Worm (Caenorhabditis elegans) whole organism, L4 larva: ENCODE results near the gene wht-7.

Source experiments
- D1046.2 ChIP-seq: fragments of 200-800 bp; sonication (Bioruptor generic); IDR thresholded peaks from 2 replicates; pipeline ENCODE4 v1.3.6; 2022; ENCODE audit warnings: missing genetic modification characterization, missing compliant biosample characterization
- F10B5.3 ChIP-seq: sonication (generic microtip); optimal IDR thresholded peaks from 2 replicates; lab custom pipeline; 2016; ENCODE audit warnings: mild to moderate bottlenecking, missing genetic modification characterization, missing compliant biosample characterization
- F37D6.2 ChIP-seq: sonication (generic microtip); optimal IDR thresholded peaks from 2 replicates; lab custom pipeline; 2016; ENCODE audit warnings: mild to moderate bottlenecking, missing genetic modification characterization, missing compliant biosample characterization
- R02D3.7 ChIP-seq: fragments of 150-350 bp; sonication (generic microtip); optimal IDR thresholded peaks from 3 replicates; lab custom pipeline; 2014; ENCODE audit warnings: missing biosample characterization, missing genetic modification characterization
- T26A8.4 ChIP-seq: fragments of 200-800 bp; sonication (Bioruptor generic); IDR thresholded peaks from 2 replicates; pipeline ENCODE4 v1.3.6; 2022; ENCODE audit warnings: missing genetic modification characterization, missing compliant biosample characterization
- Y105C5A.15 ChIP-seq: fragments of 200-800 bp; sonication (Bioruptor generic); IDR thresholded peaks from 2 replicates; pipeline ENCODE4 v1.3.6; 2022; ENCODE audit warnings: missing genetic modification characterization, missing compliant biosample characterization
- ZK546.5 ChIP-seq, 2 experiments: sonication (generic microtip); optimal IDR thresholded peaks; 2 replicates each; lab custom pipeline; 2017; ENCODE audit warnings: missing biosample characterization in 2 of 2, missing genetic modification characterization in 2 of 2
- aha-1 ChIP-seq: fragments of 150-350 bp; peaks from one replicate; lab custom pipeline; 2014; ENCODE audit warnings: missing biosample characterization, missing genetic modification characterization
- aly-2 ChIP-seq: sonication (generic microtip); optimal IDR thresholded peaks from 2 replicates; lab custom pipeline; 2018; ENCODE audit warnings: missing biosample characterization, missing genetic modification characterization
- ama-1 ChIP-seq: fragments of 150-350 bp; optimal IDR thresholded peaks from 2 replicates; lab custom pipeline; 2014; ENCODE audit warnings: inconsistent platforms, mixed read lengths
- arid-1 ChIP-seq: fragments of 200-800 bp; sonication (Bioruptor generic); conservative IDR thresholded peaks from 2 replicates; pipeline ENCODE4 v1.3.6; 2022; ENCODE audit warnings: missing genetic modification reagents, missing genetic modification characterization, missing compliant biosample characterization
- ceh-20 ChIP-seq: fragments of 200-800 bp; sonication (Bioruptor generic); IDR thresholded peaks from 2 replicates; pipeline ENCODE4 v1.3.6; 2022; ENCODE audit warnings: missing genetic modification reagents, missing genetic modification characterization, missing compliant biosample characterization
- ceh-62 ChIP-seq: sonication (generic microtip); optimal IDR thresholded peaks from 2 replicates; lab custom pipeline; 2017; ENCODE audit warnings: missing biosample characterization, missing genetic modification characterization
- ces-1 ChIP-seq: fragments of 150-350 bp; sonication (generic microtip); optimal IDR thresholded peaks from 4 replicates; lab custom pipeline; 2014; ENCODE audit warnings: missing biosample characterization, missing genetic modification reagents, missing genetic modification characterization
- ctbp-1 ChIP-seq: fragments of 200-800 bp; sonication (Bioruptor generic); IDR thresholded peaks from 2 replicates; pipeline ENCODE4 v1.3.6; 2022; ENCODE audit warnings: missing genetic modification reagents, missing genetic modification characterization, missing compliant biosample characterization
- daf-12 ChIP-seq: fragments of 150-350 bp; optimal IDR thresholded peaks from 2 replicates; lab custom pipeline; 2014; ENCODE audit warnings: missing biosample characterization, missing genetic modification reagents, missing genetic modification characterization
- daf-16 ChIP-seq, 3 experiments: sonication (generic microtip); optimal IDR thresholded peaks; 2 replicates each; lab custom pipeline; 2016 to 2017; ENCODE audit warnings: missing genetic modification characterization in 3 of 3, missing genetic modification reagents in 3 of 3, mild to moderate bottlenecking in 2 of 3, missing compliant biosample characterization in 2 of 3, missing biosample characterization in 1 of 3, moderate library complexity in 1 of 3
- dmd-8 ChIP-seq: fragments of 200-800 bp; sonication (Bioruptor generic); IDR thresholded peaks from 2 replicates; pipeline ENCODE4 v1.3.6; 2022; ENCODE audit warnings: missing genetic modification characterization, missing compliant biosample characterization
- dmd-9 ChIP-seq: fragments of 200-800 bp; sonication (Bioruptor generic); IDR thresholded peaks from 2 replicates; pipeline ENCODE4 v1.3.6; 2022; ENCODE audit warnings: missing genetic modification reagents, missing genetic modification characterization, missing compliant biosample characterization
- duxl-1 ChIP-seq: sonication (generic microtip); optimal IDR thresholded peaks from 2 replicates; lab custom pipeline; 2016; ENCODE audit warnings: mild to moderate bottlenecking, missing genetic modification characterization, moderate library complexity, missing compliant biosample characterization; ENCODE audit not compliant: poor library complexity
- egl-43 ChIP-seq: fragments of 200-800 bp; sonication (Bioruptor generic); IDR thresholded peaks from 2 replicates; pipeline ENCODE4 v1.3.6; 2022; ENCODE audit warnings: missing genetic modification reagents, missing genetic modification characterization, missing compliant biosample characterization
- hif-1 ChIP-seq, 2 experiments: sonication (generic microtip); optimal IDR thresholded peaks; 2 replicates each; lab custom pipeline; 2016 to 2017; ENCODE audit warnings: missing compliant biosample characterization in 2 of 2, missing genetic modification characterization in 2 of 2, missing genetic modification reagents in 2 of 2, missing genotype in 2 of 2, mild to moderate bottlenecking in 1 of 2
- hmg-1.1 ChIP-seq: fragments of 200-800 bp; sonication (Bioruptor generic); IDR thresholded peaks from 2 replicates; pipeline ENCODE4 v1.3.6; 2022; ENCODE audit warnings: missing genetic modification reagents, missing genetic modification characterization, missing compliant biosample characterization
- jun-1 ChIP-seq: fragments of 150-350 bp; optimal IDR thresholded peaks from 2 replicates; lab custom pipeline; 2014; ENCODE audit warnings: missing biosample characterization, missing genetic modification reagents, missing genetic modification characterization
- lin-13 ChIP-seq: fragments of 150-350 bp; optimal IDR thresholded peaks from 2 replicates; lab custom pipeline; 2014; ENCODE audit warnings: missing biosample characterization, missing genetic modification reagents, missing genetic modification characterization
- lin-15B ChIP-seq: fragments of 150-350 bp; sonication (generic microtip); optimal IDR thresholded peaks from 3 replicates; lab custom pipeline; 2014; ENCODE audit warnings: missing biosample characterization, missing genetic modification characterization
- lin-38 ChIP-seq: fragments of 200-800 bp; sonication (Bioruptor generic); IDR thresholded peaks from 2 replicates; pipeline ENCODE4 v1.3.6; 2022; ENCODE audit warnings: missing genetic modification reagents, missing genetic modification characterization, missing compliant biosample characterization
- lin-39 ChIP-seq: fragments of 150-350 bp; optimal IDR thresholded peaks from 2 replicates; lab custom pipeline; 2014; ENCODE audit warnings: missing biosample characterization, missing genetic modification reagents, missing genetic modification characterization
- madf-5 ChIP-seq, 2 experiments: fragments of 200-800 bp; sonication (Bioruptor generic); IDR thresholded peaks; 2 replicates each; pipeline ENCODE4 v1.3.6; 2022; ENCODE audit warnings: missing compliant biosample characterization in 2 of 2, missing genetic modification characterization in 2 of 2
- madf-9 ChIP-seq: fragments of 200-800 bp; sonication (Bioruptor generic); conservative IDR thresholded peaks from 2 replicates; pipeline ENCODE4 v1.3.6; 2022; ENCODE audit warnings: missing genetic modification reagents, missing genetic modification characterization, missing compliant biosample characterization
- mdt-29 ChIP-seq: fragments of 200-800 bp; sonication (Bioruptor generic); IDR thresholded peaks from 2 replicates; pipeline ENCODE4 v1.3.6; 2022; ENCODE audit warnings: missing genetic modification reagents, missing genetic modification characterization, missing compliant biosample characterization
- mxl-2 ChIP-seq: fragments of 200-800 bp; sonication (Bioruptor generic); conservative IDR thresholded peaks from 2 replicates; pipeline ENCODE4 v1.3.6; 2022; ENCODE audit warnings: missing genetic modification reagents, missing genetic modification characterization, missing compliant biosample characterization
- mxl-3 ChIP-seq: fragments of 200-800 bp; sonication (Bioruptor generic); optimal IDR thresholded peaks from 2 replicates; lab custom pipeline; 2018; ENCODE audit warnings: mild to moderate bottlenecking, missing genetic modification characterization, missing compliant biosample characterization
- nhr-10 ChIP-seq: fragments of 150-350 bp; optimal IDR thresholded peaks from 2 replicates; lab custom pipeline; 2014; ENCODE audit warnings: missing biosample characterization, missing genetic modification characterization
- nhr-102 ChIP-seq: sonication (generic microtip); optimal IDR thresholded peaks from 2 replicates; lab custom pipeline; 2016; ENCODE audit warnings: mild to moderate bottlenecking, missing genetic modification characterization, moderate library complexity, missing compliant biosample characterization
- nhr-237 ChIP-seq: sonication (generic microtip); optimal IDR thresholded peaks from 2 replicates; lab custom pipeline; 2017; ENCODE audit warnings: missing biosample characterization, missing genetic modification characterization
- nhr-25 ChIP-seq: sonication (generic microtip); optimal IDR thresholded peaks from 2 replicates; lab custom pipeline; 2017; ENCODE audit warnings: missing genetic modification characterization, mild to moderate bottlenecking, missing compliant biosample characterization, antibody characterized with exemption, moderate library complexity, borderline replicate concordance; ENCODE audit not compliant: insufficient read depth
- nhr-76 ChIP-seq: fragments of 150-350 bp; optimal IDR thresholded peaks from 2 replicates; lab custom pipeline; 2014; ENCODE audit warnings: missing biosample characterization, missing genetic modification characterization
- nhr-77 ChIP-seq: fragments of 150-350 bp; optimal IDR thresholded peaks from 2 replicates; lab custom pipeline; 2014; ENCODE audit warnings: missing biosample characterization, missing genetic modification characterization
- pha-4 ChIP-seq, 2 experiments: fragments of 150-350 bp in 1 of 2; fragments of 200-800 bp in 1 of 2; sonication (Bioruptor generic) in 1 of 2; IDR thresholded peaks in 1 of 2; optimal IDR thresholded peaks in 1 of 2; 2 replicates each; pipeline versions ENCODE4 v1.3.6 to Lab custom; 2014 to 2022; ENCODE audit warnings: missing genetic modification characterization in 2 of 2, missing genetic modification reagents in 2 of 2, missing biosample characterization in 1 of 2, missing compliant biosample characterization in 1 of 2
- pqm-1 ChIP-seq: sonication (generic microtip); optimal IDR thresholded peaks from 2 replicates; lab custom pipeline; 2017; ENCODE audit warnings: missing biosample characterization, missing genetic modification characterization
- sdz-12 ChIP-seq: fragments of 200-800 bp; sonication (Bioruptor generic); optimal IDR thresholded peaks from 2 replicates; lab custom pipeline; 2018; ENCODE audit warnings: mild to moderate bottlenecking, missing genetic modification characterization, missing compliant biosample characterization
- set-16 ChIP-seq: fragments of 200-800 bp; sonication (Bioruptor generic); IDR thresholded peaks from 2 replicates; pipeline ENCODE4 v1.3.6; 2022; ENCODE audit warnings: missing genetic modification reagents, missing genetic modification characterization, missing compliant biosample characterization
- snpc-1.2 ChIP-seq: fragments of 200-800 bp; sonication (Bioruptor generic); IDR thresholded peaks from 2 replicates; pipeline ENCODE4 v1.3.6; 2022; ENCODE audit warnings: missing genetic modification reagents, missing genetic modification characterization, missing compliant biosample characterization
- spr-1 ChIP-seq: sonication (generic microtip); optimal IDR thresholded peaks from 2 replicates; lab custom pipeline; 2016; ENCODE audit warnings: mild to moderate bottlenecking, missing genetic modification characterization, missing compliant biosample characterization
- unc-39 ChIP-seq: sonication (generic microtip); optimal IDR thresholded peaks from 2 replicates; lab custom pipeline; 2017; ENCODE audit warnings: missing biosample characterization, missing genetic modification characterization
- unc-62 ChIP-seq, 3 experiments: fragments of 150-350 bp in 1 of 3; sonication (generic microtip); optimal IDR thresholded peaks in 2 of 3; peaks in 1 of 3; 1 replicate in 1 of 3; 2 replicates in 2 of 3; lab custom pipeline; 2014 to 2017; ENCODE audit warnings: missing biosample characterization in 3 of 3, missing genetic modification characterization in 3 of 3, missing genetic modification reagents in 3 of 3, missing genotype in 1 of 3
- vab-7 ChIP-seq: fragments of 200-800 bp; sonication (Bioruptor generic); IDR thresholded peaks from 2 replicates; pipeline ENCODE4 v1.3.6; 2022; ENCODE audit warnings: missing genetic modification reagents, missing genetic modification characterization, missing compliant biosample characterization
- zag-1 ChIP-seq: fragments of 150-350 bp; optimal IDR thresholded peaks from 2 replicates; lab custom pipeline; 2014; ENCODE audit warnings: missing biosample characterization, missing genetic modification characterization
- ztf-11 ChIP-seq: fragments of 150-350 bp; optimal IDR thresholded peaks from 2 replicates; lab custom pipeline; 2014; ENCODE audit warnings: missing biosample characterization, missing genetic modification characterization

wht-7 gene

DNA sequence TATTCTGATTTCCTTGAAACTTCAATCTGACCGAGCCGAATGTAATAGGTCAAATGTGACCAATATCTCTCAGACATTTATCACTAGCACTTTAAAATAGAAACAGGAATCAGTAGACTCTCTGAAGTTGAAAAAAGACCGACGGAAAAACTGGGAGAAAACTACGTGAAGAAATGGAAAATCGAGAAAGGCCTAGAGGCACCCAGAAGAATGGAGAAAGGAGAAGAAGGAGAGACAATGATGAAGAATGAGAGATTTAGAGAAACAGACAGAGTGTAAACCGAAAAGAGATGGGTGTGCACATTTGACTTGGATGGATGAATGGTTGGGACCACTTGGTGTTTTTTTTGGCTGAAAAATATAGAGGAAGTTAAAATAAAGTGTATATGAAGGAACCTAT lies 20.6 kb upstream of the wht-7 start (continued):
- TF ChIP-seq egl-43 (no peak), nhr-102 (tag; lab: Kevin White, UChicago) (no peak), mxl-2 (GFP tag; lab: Robert Waterston, UW) (no peak), lin-39 (no peak), hif-1 (tag; optimal IDR thresholded peaks at IDR 0.05; lab: Kevin White, UChicago) (peak in 1 of 2 experiments; percentile 95), nhr-237 (tag; lab: Kevin White, UChicago) (no peak), vab-7 (GFP tag; lab: Robert Waterston, UW) (no peak), nhr-76 (tag; lab: Kevin White, UChicago) (no peak), ceh-20 (GFP tag; lab: Robert Waterston, UW) (no peak), nhr-10 (tag; lab: Kevin White, UChicago) (no peak), ces-1 (GFP tag; lab: Kevin White, UChicago) (no peak), zag-1 (tag; lab: Kevin White, UChicago) (no peak), ctbp-1 (GFP tag; lab: Robert Waterston, UW) (0 out of 2 replicates have a peak, but pooled peaks have one; percentile 7), D1046.2 (GFP tag; lab: Robert Waterston, UW) (no peak), arid-1 (GFP tag; lab: Robert Waterston, UW) (no peak), mdt-29 (GFP tag; lab: Robert Waterston, UW) (peak; percentile 62), pha-4 (GFP tag; IDR thresholded peaks at IDR 0.05; lab: Robert Waterston, UW) (no peak; the same call in 1 of the 2 replicates), pha-4 (tag; optimal IDR thresholded peaks at IDR 0.05; lab: Kevin White, UChicago) (no peak), dmd-9 (GFP tag; lab: Robert Waterston, UW) (no peak), unc-62 (GFP tag; optimal IDR thresholded peaks at IDR 0.05 in 1 of 2; lab: Kevin White, UChicago) (peak in 1 of 2 experiments; percentile 64), unc-62 (tag; optimal IDR thresholded peaks at IDR 0.05; lab: Kevin White, UChicago) (no peak), ceh-62 (no peak), aha-1 (tag; lab: Kevin White, UChicago) (peak; percentile 51), snpc-1.2 (GFP tag; lab: Robert Waterston, UW) (no peak), jun-1 (tag; lab: Kevin White, UChicago) (no peak), ztf-11 (tag; lab: Kevin White, UChicago) (no peak), ama-1 (no peak), aly-2 (tag; lab: Kevin White, UChicago) (no peak), unc-39 (tag; lab: Kevin White, UChicago) (no peak), lin-15B (tag; lab: Kevin White, UChicago) (no peak), madf-5 (GFP tag; IDR thresholded peaks at IDR 0.05; lab: Robert Waterston, UW) (no peak), duxl-1 (no peak), set-16 (GFP tag; lab: Robert Waterston, UW) (no peak), daf-12 (no peak), daf-16 (GFP tag; optimal IDR thresholded peaks at IDR 0.05; lab: Kevin White, UChicago) (peak in 1 of 2 experiments; percentile 76), daf-16 (tag; optimal IDR thresholded peaks at IDR 0.05; lab: Kevin White, UChicago) (peak; percentile 19), nhr-77 (tag; lab: Kevin White, UChicago) (no peak), mxl-3 (GFP tag; lab: Kevin White, UChicago) (no peak), pqm-1 (no peak), ZK546.5 (tag; optimal IDR thresholded peaks at IDR 0.05; lab: Kevin White, UChicago) (no peak), sdz-12 (GFP tag; lab: Kevin White, UChicago) (no peak), F10B5.3 (tag; lab: Kevin White, UChicago) (no peak), F37D6.2 (tag; lab: Kevin White, UChicago) (no peak), lin-13 (GFP tag; lab: Kevin White, UChicago) (no peak), nhr-25 (no peak), lin-38 (0 out of 2 replicates have a peak, but pooled peaks have one; percentile 7), T26A8.4 (GFP tag; lab: Robert Waterston, UW) (no peak), hmg-1.1 (GFP tag; lab: Robert Waterston, UW) (peak; percentile 68), R02D3.7 (tag; lab: Kevin White, UChicago) (no peak), Y105C5A.15 (GFP tag; lab: Robert Waterston, UW) (no peak), spr-1 (tag; lab: Kevin White, UChicago) (no peak), dmd-8 (GFP tag; lab: Robert Waterston, UW) (no peak), madf-9 (GFP tag; lab: Robert Waterston, UW) (no peak)
